Worm (Caenorhabditis elegans) whole organism, L4 larva: ENCODE data around the gene srm-2.

Experiments used
- F37D6.2 ChIP-seq: sonication (generic microtip); optimal IDR thresholded peaks from 2 replicates; lab custom pipeline; 2016; ENCODE audit warnings: mild to moderate bottlenecking, missing genetic modification characterization, missing compliant biosample characterization
- F44E2.7 ChIP-seq: fragments of 200-800 bp; sonication (Bioruptor generic); IDR thresholded peaks from 2 replicates; pipeline ENCODE4 v2.1.2; 2022; ENCODE audit warnings: missing genetic modification characterization, missing compliant biosample characterization
- R02D3.7 ChIP-seq: fragments of 150-350 bp; sonication (generic microtip); optimal IDR thresholded peaks from 3 replicates; lab custom pipeline; 2014; ENCODE audit warnings: missing biosample characterization, missing genetic modification characterization
- T20F7.1 ChIP-seq: fragments of 200-800 bp; sonication (Bioruptor generic); optimal IDR thresholded peaks from 2 replicates; lab custom pipeline; 2018; ENCODE audit warnings: mild to moderate bottlenecking, missing genetic modification characterization, missing compliant biosample characterization
- T26A8.4 ChIP-seq: fragments of 200-800 bp; sonication (Bioruptor generic); IDR thresholded peaks from 2 replicates; pipeline ENCODE4 v1.3.6; 2022; ENCODE audit warnings: missing genetic modification characterization, missing compliant biosample characterization
- Y105C5A.15 ChIP-seq: fragments of 200-800 bp; sonication (Bioruptor generic); IDR thresholded peaks from 2 replicates; pipeline ENCODE4 v1.3.6; 2022; ENCODE audit warnings: missing genetic modification characterization, missing compliant biosample characterization
- Y48G9A.11 ChIP-seq: fragments of 200-800 bp; sonication (Bioruptor generic); IDR thresholded peaks from 2 replicates; pipeline ENCODE4 v1.3.6; 2022; ENCODE audit warnings: missing genetic modification reagents, missing genetic modification characterization, missing compliant biosample characterization
- ZK337.2 ChIP-seq: fragments of 200-800 bp; sonication (Bioruptor generic); IDR thresholded peaks from 2 replicates; pipeline ENCODE4 v1.3.6; 2022; ENCODE audit warnings: missing genetic modification reagents, missing genetic modification characterization, missing compliant biosample characterization
- ama-1 ChIP-seq: fragments of 150-350 bp; optimal IDR thresholded peaks from 2 replicates; lab custom pipeline; 2014; ENCODE audit warnings: inconsistent platforms, mixed read lengths
- attf-4 ChIP-seq: sonication (generic microtip); optimal IDR thresholded peaks from 3 replicates; lab custom pipeline; 2017; ENCODE audit warnings: missing biosample characterization, missing genetic modification characterization
- ceh-62 ChIP-seq: sonication (generic microtip); optimal IDR thresholded peaks from 2 replicates; lab custom pipeline; 2017; ENCODE audit warnings: missing biosample characterization, missing genetic modification characterization
- ceh-82 ChIP-seq: sonication (generic microtip); optimal IDR thresholded peaks from 2 replicates; lab custom pipeline; 2017; ENCODE audit warnings: missing biosample characterization, missing genetic modification characterization
- cey-2 ChIP-seq: sonication (generic microtip); optimal IDR thresholded peaks from 3 replicates; lab custom pipeline; 2017; ENCODE audit warnings: missing genetic modification characterization, mild to moderate bottlenecking, missing compliant biosample characterization, antibody characterized with exemption, borderline replicate concordance; ENCODE audit not compliant: insufficient read depth
- ctbp-1 ChIP-seq: fragments of 200-800 bp; sonication (Bioruptor generic); IDR thresholded peaks from 2 replicates; pipeline ENCODE4 v1.3.6; 2022; ENCODE audit warnings: missing genetic modification reagents, missing genetic modification characterization, missing compliant biosample characterization
- daf-8 ChIP-seq: fragments of 200-800 bp; sonication (Bioruptor generic); IDR thresholded peaks from 2 replicates; pipeline ENCODE4 v1.3.6; 2022; ENCODE audit warnings: missing genetic modification characterization, missing compliant biosample characterization
- dmd-6 ChIP-seq: fragments of 200-800 bp; sonication (Bioruptor generic); IDR thresholded peaks from 2 replicates; pipeline ENCODE4 v1.3.6; 2022; ENCODE audit warnings: missing genetic modification reagents, missing genetic modification characterization, missing compliant biosample characterization
- dmd-9 ChIP-seq: fragments of 200-800 bp; sonication (Bioruptor generic); IDR thresholded peaks from 2 replicates; pipeline ENCODE4 v1.3.6; 2022; ENCODE audit warnings: missing genetic modification reagents, missing genetic modification characterization, missing compliant biosample characterization
- duxl-1 ChIP-seq: sonication (generic microtip); optimal IDR thresholded peaks from 2 replicates; lab custom pipeline; 2016; ENCODE audit warnings: mild to moderate bottlenecking, missing genetic modification characterization, moderate library complexity, missing compliant biosample characterization; ENCODE audit not compliant: poor library complexity
- fos-1 ChIP-seq: fragments of 150-350 bp; optimal IDR thresholded peaks from 2 replicates; lab custom pipeline; 2014; ENCODE audit warnings: missing biosample characterization, missing genetic modification characterization
- gei-8 ChIP-seq: fragments of 200-800 bp; sonication (Bioruptor generic); optimal IDR thresholded peaks from 2 replicates; lab custom pipeline; 2018; ENCODE audit warnings: mild to moderate bottlenecking, missing genetic modification characterization, missing compliant biosample characterization
- hlh-11 ChIP-seq: fragments of 200-800 bp; sonication (Bioruptor generic); optimal IDR thresholded peaks from 2 replicates; lab custom pipeline; 2018; ENCODE audit warnings: mild to moderate bottlenecking, missing genetic modification characterization, missing compliant biosample characterization
- jun-1 ChIP-seq: fragments of 150-350 bp; optimal IDR thresholded peaks from 2 replicates; lab custom pipeline; 2014; ENCODE audit warnings: missing biosample characterization, missing genetic modification reagents, missing genetic modification characterization
- lim-7 ChIP-seq: fragments of 200-800 bp; sonication (Bioruptor generic); IDR thresholded peaks from 2 replicates; pipeline ENCODE4 v1.3.6; 2022; ENCODE audit warnings: missing genetic modification characterization, missing compliant biosample characterization
- lin-13 ChIP-seq: fragments of 150-350 bp; optimal IDR thresholded peaks from 2 replicates; lab custom pipeline; 2014; ENCODE audit warnings: missing biosample characterization, missing genetic modification reagents, missing genetic modification characterization
- lin-15B ChIP-seq: fragments of 150-350 bp; sonication (generic microtip); optimal IDR thresholded peaks from 3 replicates; lab custom pipeline; 2014; ENCODE audit warnings: missing biosample characterization, missing genetic modification characterization
- lsy-2 ChIP-seq, 2 experiments: fragments of 150-350 bp in 1 of 2; sonication (generic microtip) in 1 of 2; optimal IDR thresholded peaks; 2 replicates each; lab custom pipeline; 2014 to 2017; ENCODE audit warnings: missing biosample characterization in 2 of 2, missing genetic modification characterization in 2 of 2
- madf-9 ChIP-seq: fragments of 200-800 bp; sonication (Bioruptor generic); conservative IDR thresholded peaks from 2 replicates; pipeline ENCODE4 v1.3.6; 2022; ENCODE audit warnings: missing genetic modification reagents, missing genetic modification characterization, missing compliant biosample characterization
- mdt-29 ChIP-seq: fragments of 200-800 bp; sonication (Bioruptor generic); IDR thresholded peaks from 2 replicates; pipeline ENCODE4 v1.3.6; 2022; ENCODE audit warnings: missing genetic modification reagents, missing genetic modification characterization, missing compliant biosample characterization
- mxl-2 ChIP-seq: fragments of 200-800 bp; sonication (Bioruptor generic); conservative IDR thresholded peaks from 2 replicates; pipeline ENCODE4 v1.3.6; 2022; ENCODE audit warnings: missing genetic modification reagents, missing genetic modification characterization, missing compliant biosample characterization
- mxl-3 ChIP-seq: fragments of 200-800 bp; sonication (Bioruptor generic); optimal IDR thresholded peaks from 2 replicates; lab custom pipeline; 2018; ENCODE audit warnings: mild to moderate bottlenecking, missing genetic modification characterization, missing compliant biosample characterization
- nhr-10 ChIP-seq: fragments of 150-350 bp; optimal IDR thresholded peaks from 2 replicates; lab custom pipeline; 2014; ENCODE audit warnings: missing biosample characterization, missing genetic modification characterization
- nhr-102 ChIP-seq: sonication (generic microtip); optimal IDR thresholded peaks from 2 replicates; lab custom pipeline; 2016; ENCODE audit warnings: mild to moderate bottlenecking, missing genetic modification characterization, moderate library complexity, missing compliant biosample characterization
- nhr-111 ChIP-seq: fragments of 200-800 bp; sonication (Bioruptor generic); optimal IDR thresholded peaks from 2 replicates; lab custom pipeline; 2018; ENCODE audit warnings: mild to moderate bottlenecking, missing genetic modification characterization, missing compliant biosample characterization
- nhr-237 ChIP-seq: sonication (generic microtip); optimal IDR thresholded peaks from 2 replicates; lab custom pipeline; 2017; ENCODE audit warnings: missing biosample characterization, missing genetic modification characterization
- nhr-25 ChIP-seq: sonication (generic microtip); optimal IDR thresholded peaks from 2 replicates; lab custom pipeline; 2017; ENCODE audit warnings: missing genetic modification characterization, mild to moderate bottlenecking, missing compliant biosample characterization, antibody characterized with exemption, moderate library complexity, borderline replicate concordance; ENCODE audit not compliant: insufficient read depth
- nhr-41 ChIP-seq: fragments of 200-800 bp; sonication (Bioruptor generic); IDR thresholded peaks from 2 replicates; pipeline ENCODE4 v1.3.6; 2022; ENCODE audit warnings: missing genetic modification reagents, missing genetic modification characterization, missing compliant biosample characterization
- nhr-48 ChIP-seq: sonication (generic microtip); optimal IDR thresholded peaks from 2 replicates; lab custom pipeline; 2016; ENCODE audit warnings: mild to moderate bottlenecking, missing genetic modification characterization, missing compliant biosample characterization
- nhr-76 ChIP-seq: fragments of 150-350 bp; optimal IDR thresholded peaks from 2 replicates; lab custom pipeline; 2014; ENCODE audit warnings: missing biosample characterization, missing genetic modification characterization
- nhr-77 ChIP-seq: fragments of 150-350 bp; optimal IDR thresholded peaks from 2 replicates; lab custom pipeline; 2014; ENCODE audit warnings: missing biosample characterization, missing genetic modification characterization
- php-3 ChIP-seq: fragments of 200-800 bp; sonication (Bioruptor generic); IDR thresholded peaks from 2 replicates; pipeline ENCODE4 v1.3.6; 2022; ENCODE audit warnings: missing genetic modification reagents, missing genetic modification characterization, missing compliant biosample characterization
- rbr-2 ChIP-seq: sonication (generic microtip); optimal IDR thresholded peaks from 2 replicates; lab custom pipeline; 2016; ENCODE audit warnings: missing genotype, missing genetic modification characterization, missing compliant biosample characterization
- snpc-1.2 ChIP-seq: fragments of 200-800 bp; sonication (Bioruptor generic); IDR thresholded peaks from 2 replicates; pipeline ENCODE4 v1.3.6; 2022; ENCODE audit warnings: missing genetic modification reagents, missing genetic modification characterization, missing compliant biosample characterization
- snpc-4 ChIP-seq: fragments of 150-350 bp; optimal IDR thresholded peaks from 2 replicates; lab custom pipeline; 2014; ENCODE audit warnings: missing biosample characterization, missing genetic modification characterization
- spr-1 ChIP-seq: sonication (generic microtip); optimal IDR thresholded peaks from 2 replicates; lab custom pipeline; 2016; ENCODE audit warnings: mild to moderate bottlenecking, missing genetic modification characterization, missing compliant biosample characterization
- spr-3 ChIP-seq: fragments of 200-800 bp; sonication (Bioruptor generic); optimal IDR thresholded peaks from 2 replicates; lab custom pipeline; 2018; ENCODE audit warnings: mild to moderate bottlenecking, missing genetic modification characterization, missing compliant biosample characterization
- tag-97 ChIP-seq: fragments of 200-800 bp; sonication (Bioruptor generic); IDR thresholded peaks from 2 replicates; pipeline ENCODE4 v1.3.6; 2022; ENCODE audit warnings: missing genetic modification characterization, missing compliant biosample characterization
- tra-1 ChIP-seq: fragments of 200-800 bp; sonication (Bioruptor generic); IDR thresholded peaks from 2 replicates; pipeline ENCODE4 v1.3.6; 2022; ENCODE audit warnings: missing genetic modification reagents, missing genetic modification characterization, missing compliant biosample characterization
- unc-39 ChIP-seq: sonication (generic microtip); optimal IDR thresholded peaks from 2 replicates; lab custom pipeline; 2017; ENCODE audit warnings: missing biosample characterization, missing genetic modification characterization
- unc-62 ChIP-seq, 3 experiments: fragments of 150-350 bp in 1 of 3; sonication (generic microtip); optimal IDR thresholded peaks in 2 of 3; peaks in 1 of 3; 1 replicate in 1 of 3; 2 replicates in 2 of 3; lab custom pipeline; 2014 to 2017; ENCODE audit warnings: missing biosample characterization in 3 of 3, missing genetic modification characterization in 3 of 3, missing genetic modification reagents in 3 of 3, missing genotype in 1 of 3
- zag-1 ChIP-seq: fragments of 150-350 bp; optimal IDR thresholded peaks from 2 replicates; lab custom pipeline; 2014; ENCODE audit warnings: missing biosample characterization, missing genetic modification characterization
- zip-2 ChIP-seq: fragments of 150-350 bp; optimal IDR thresholded peaks from 2 replicates; lab custom pipeline; 2014; ENCODE audit warnings: missing biosample characterization, missing genetic modification characterization
- ztf-7 ChIP-seq: fragments of 150-350 bp; optimal IDR thresholded peaks from 2 replicates; lab custom pipeline; 2014; ENCODE audit warnings: missing biosample characterization, missing genetic modification characterization

srm-2 gene

ce11 chrIV:5038744-5039143 is 30.3 kb downstream of the srm-2 start (continued):
- TF ChIP-seq gei-8: peak; percentile 11
- no peak for TF ChIP-seq F37D6.2 (tag; lab: Kevin White, UChicago)
- TF ChIP-seq madf-9: peak; percentile 59; the same call in 1 of the 2 replicates
- TF ChIP-seq spr-1 (tag; lab: Kevin White, UChicago): no peak
- no peak for TF ChIP-seq ama-1
- no peak for TF ChIP-seq spr-3 (GFP tag; lab: Kevin White, UChicago)
- no peak for TF ChIP-seq tag-97 (GFP tag; lab: Robert Waterston, UW)
- TF ChIP-seq ceh-62 (tag; lab: Kevin White, UChicago): no peak
- TF ChIP-seq lin-15B (tag; lab: Kevin White, UChicago): no peak
- TF ChIP-seq snpc-4 (tag; lab: Kevin White, UChicago): no peak
- peak; percentile 99 for TF ChIP-seq snpc-1.2 (GFP tag; lab: Robert Waterston, UW)
- TF ChIP-seq mxl-3 (GFP tag; lab: Kevin White, UChicago): no peak
- TF ChIP-seq ztf-7 (tag; lab: Kevin White, UChicago): no peak
- no peak for TF ChIP-seq lin-13
- TF ChIP-seq Y48G9A.11: peak; percentile 76
- TF ChIP-seq nhr-76 (tag; lab: Kevin White, UChicago): no peak
- TF ChIP-seq nhr-237: no peak
- no peak for TF ChIP-seq R02D3.7
- TF ChIP-seq mxl-2 (GFP tag; lab: Robert Waterston, UW): no peak
- no peak for TF ChIP-seq nhr-48
- TF ChIP-seq ceh-82: no peak
- peak; percentile 54; the same call in 1 of the 2 replicates for TF ChIP-seq tra-1 (GFP tag; lab: Robert Waterston, UW)
- no peak for TF ChIP-seq duxl-1 (tag; lab: Kevin White, UChicago)
- peak; percentile 16 for TF ChIP-seq rbr-2 (tag; lab: Kevin White, UChicago)
- TF ChIP-seq Y105C5A.15: peak; percentile 58; the same call in 1 of the 2 replicates
- no peak for TF ChIP-seq zip-2
- TF ChIP-seq dmd-6 (GFP tag; lab: Robert Waterston, UW): no peak
- peak; percentile 80 for TF ChIP-seq ctbp-1
- no peak; the same call in 1 of the 2 replicates for TF ChIP-seq lim-7 (GFP tag; lab: Robert Waterston, UW)
- TF ChIP-seq hlh-11 (tag; lab: Kevin White, UChicago): no peak
- TF ChIP-seq nhr-41 (GFP tag; lab: Robert Waterston, UW): peak; percentile 77; the same call in 1 of the 2 replicates
- TF ChIP-seq attf-4: no peak
- TF ChIP-seq nhr-102 (tag; lab: Kevin White, UChicago): no peak
- no peak for TF ChIP-seq jun-1 (tag; lab: Kevin White, UChicago)
- TF ChIP-seq T26A8.4 (GFP tag; lab: Robert Waterston, UW): peak; percentile 65
- TF ChIP-seq nhr-111 (GFP tag; lab: Kevin White, UChicago): peak; percentile 30
- no peak for TF ChIP-seq cey-2 (tag; lab: Kevin White, UChicago)
- no peak for TF ChIP-seq nhr-25 (tag; lab: Kevin White, UChicago)
- no peak for TF ChIP-seq php-3 (GFP tag; lab: Robert Waterston, UW)
- peak; percentile 32 for TF ChIP-seq T20F7.1 (GFP tag; lab: Kevin White, UChicago)
- no peak for TF ChIP-seq daf-8 (GFP tag; lab: Robert Waterston, UW)
- TF ChIP-seq zag-1 (tag; lab: Kevin White, UChicago): no peak
- TF ChIP-seq ZK337.2 (GFP tag; lab: Robert Waterston, UW): 0 out of 2 replicates have a peak, but pooled peaks have one; percentile 5
- TF ChIP-seq F44E2.7: peak; percentile 79; the same call in 1 of the 2 replicates
- peak; percentile 62; the same call in 1 of the 2 replicates for TF ChIP-seq mdt-29 (GFP tag; lab: Robert Waterston, UW)
- no peak for TF ChIP-seq unc-62 (GFP tag; optimal IDR thresholded peaks at IDR 0.05 in 1 of 2; lab: Kevin White, UChicago)
- no peak for TF ChIP-seq unc-62 (tag; optimal IDR thresholded peaks at IDR 0.05; lab: Kevin White, UChicago)
- TF ChIP-seq lsy-2 (tag; optimal IDR thresholded peaks at IDR 0.05; lab: Kevin White, UChicago): no peak
- TF ChIP-seq unc-39: no peak
- no peak for TF ChIP-seq dmd-9
- no peak for TF ChIP-seq fos-1 (tag; lab: Kevin White, UChicago)
- no peak for TF ChIP-seq nhr-77 (tag; lab: Kevin White, UChicago)
- TF ChIP-seq nhr-10 (tag; lab: Kevin White, UChicago): no peak
